Worm (Caenorhabditis elegans) whole organism, L4/young adult: ENCODE measurements around the gene F17E9.3.

Source experiments
- W03F9.2 ChIP-seq: fragments of 150-350 bp; optimal IDR thresholded peaks from 2 replicates; lab custom pipeline; 2014; ENCODE audit warnings: missing biosample characterization, missing genetic modification characterization
- dao-5 ChIP-seq: sonication (generic microtip); optimal IDR thresholded peaks from 2 replicates; lab custom pipeline; 2016; ENCODE audit warnings: missing genotype, missing genetic modification characterization, moderate library complexity, missing compliant biosample characterization
- him-1 ChIP-seq: sonication (generic microtip); optimal IDR thresholded peaks from 2 replicates; lab custom pipeline; 2016; ENCODE audit warnings: missing genotype, missing genetic modification reagents, missing genetic modification characterization, missing compliant biosample characterization

- TF ChIP-seq him-1 = no peak
- no peak for TF ChIP-seq dao-5 (tag; lab: Kevin White, UChicago)
- no peak for TF ChIP-seq W03F9.2 (tag; lab: Kevin White, UChicago)
Measured at ce11 chrIV:8358492-8358891, 3.8 kb downstream of the F17E9.3 start, which contains the start of gene D2096.13.
